Fruit fly (Drosophila melanogaster): ENCODE results near the gene CG9154.
A peak's percentile ranks its signal among the peaks of the same experiment; 100 is the strongest.

Gene CG9154

DNA sequence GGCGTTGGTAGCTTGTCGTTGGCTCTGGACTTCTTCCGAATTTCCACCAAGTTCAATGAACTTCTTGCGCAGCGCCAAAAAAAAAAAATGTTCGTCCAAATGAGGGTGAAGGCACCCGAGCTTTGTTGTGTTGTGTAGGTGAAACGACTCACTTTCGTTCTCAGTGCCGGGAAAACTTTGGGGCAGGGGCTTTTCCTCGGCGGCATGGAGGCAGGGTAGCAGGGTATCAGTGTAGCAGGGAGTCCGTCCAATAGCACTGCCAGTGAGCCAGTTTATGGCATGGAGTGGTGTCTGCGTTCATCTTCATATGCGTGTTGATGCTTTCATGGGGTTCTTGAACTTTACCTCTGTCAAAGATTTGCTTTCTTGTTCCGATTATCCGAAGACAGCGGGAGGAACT is 3.8 kb upstream of the CG9154 start (continued):
- no peak for TF ChIP-seq CG18619 (GFP tag; optimal IDR thresholded peaks at IDR 0.05)
- TF ChIP-seq Myb (GFP tag; optimal IDR thresholded peaks at IDR 0.05) = no peak
- TF ChIP-seq CG3726 (GFP tag; IDR thresholded peaks at IDR 0.05) = no peak
- no peak for TF ChIP-seq CG2199 (GFP tag; IDR thresholded peaks at IDR 0.05)
- no peak for TF ChIP-seq Tbp (GFP tag; optimal IDR thresholded peaks at IDR 0.05)
- TF ChIP-seq CG6654 (GFP tag; optimal IDR thresholded peaks at IDR 0.05) = no peak
- no peak for TF ChIP-seq gce (GFP tag; IDR thresholded peaks at IDR 0.05)
- TF ChIP-seq CG7928 (GFP tag; optimal IDR thresholded peaks at IDR 0.05) = no peak
- TF ChIP-seq lbe (GFP tag; optimal IDR thresholded peaks at IDR 0.05) = no peak
- peak; percentile 41 for TF ChIP-seq CG13894 (tag; optimal IDR thresholded peaks at IDR 0.05)
- no peak for TF ChIP-seq zen2 (GFP tag; IDR thresholded peaks at IDR 0.05; ENCODE audit: partially characterized antibody)
- TF ChIP-seq D (optimal IDR thresholded peaks at IDR 0.05) = no peak
- TF ChIP-seq D (GFP tag; optimal IDR thresholded peaks at IDR 0.05) = no peak
- no peak for TF ChIP-seq NC2α (GFP tag; optimal IDR thresholded peaks at IDR 0.05)
- no peak for TF ChIP-seq CG17612 (GFP tag; IDR thresholded peaks at IDR 0.05)
- no peak for TF ChIP-seq br (optimal IDR thresholded peaks at IDR 0.05)
- no peak for TF ChIP-seq zfh1 (GFP tag; IDR thresholded peaks at IDR 0.05)
- TF ChIP-seq CG4360 (GFP tag; IDR thresholded peaks at IDR 0.05) = no peak
- TF ChIP-seq Doc3 (GFP tag; IDR thresholded peaks at IDR 0.05; ENCODE audit: partially characterized antibody) = no peak
- TF ChIP-seq CG13424 (tag; optimal IDR thresholded peaks at IDR 0.05) = no peak
- TF ChIP-seq CG8281 (tag; optimal IDR thresholded peaks at IDR 0.05) = no peak
- 0 out of 3 replicates have a peak, but pooled peaks have one; percentile 19 for TF ChIP-seq CG2889 (GFP tag; IDR thresholded peaks at IDR 0.05)
- TF ChIP-seq CG15479 (GFP tag; optimal IDR thresholded peaks at IDR 0.05) = no peak
- no peak for TF ChIP-seq tap (tag; optimal IDR thresholded peaks at IDR 0.05)
- TF ChIP-seq D19B (GFP tag; optimal IDR thresholded peaks at IDR 0.05) = no peak
- 0 out of 2 replicates have a peak, but pooled peaks have one; percentile 10 for TF ChIP-seq peb (GFP tag; IDR thresholded peaks at IDR 0.05)
- TF ChIP-seq CG12236 (GFP tag; optimal IDR thresholded peaks at IDR 0.05) = no peak
- no peak for TF ChIP-seq Mad (GFP tag; optimal IDR thresholded peaks at IDR 0.05)
- TF ChIP-seq CoRest (tag; optimal IDR thresholded peaks at IDR 0.05) = no peak
- TF ChIP-seq Ssrp (tag; optimal IDR thresholded peaks at IDR 0.05) = no peak
- TF ChIP-seq sisA (GFP tag; IDR thresholded peaks at IDR 0.05) = no peak
- TF ChIP-seq Sox102F (GFP tag; optimal IDR thresholded peaks at IDR 0.05) = no peak
- TF ChIP-seq CG4617 (GFP tag; optimal IDR thresholded peaks at IDR 0.05; ENCODE audit: borderline replicate concordance) = no peak
- no peak for TF ChIP-seq fd3F (GFP tag; optimal IDR thresholded peaks at IDR 0.05)
- TF ChIP-seq CG6175 (GFP tag; IDR thresholded peaks at IDR 0.05) = no peak
- TF ChIP-seq Hmx (GFP tag; optimal IDR thresholded peaks at IDR 0.05) = no peak
- no peak for TF ChIP-seq tgo (GFP tag; IDR thresholded peaks at IDR 0.05)
- TF ChIP-seq Xbp1 (GFP tag; optimal IDR thresholded peaks at IDR 0.05) = no peak
- peak; percentile 8 for TF ChIP-seq fd64A (GFP tag; optimal IDR thresholded peaks at IDR 0.05)
- TF ChIP-seq prd (optimal IDR thresholded peaks at IDR 0.05) = no peak
- no peak for TF ChIP-seq prd (GFP tag; IDR thresholded peaks at IDR 0.05)
- no peak for TF ChIP-seq Ravus (GFP tag; IDR thresholded peaks at IDR 0.05)
- no peak for TF ChIP-seq tna (GFP tag; IDR thresholded peaks at IDR 0.05; ENCODE audit: partially characterized antibody)
- no peak for TF ChIP-seq sim (GFP tag; IDR thresholded peaks at IDR 0.05)
- TF ChIP-seq CG12219 (GFP tag; optimal IDR thresholded peaks at IDR 0.05) = no peak
- TF ChIP-seq CG17568 (GFP tag; optimal IDR thresholded peaks at IDR 0.05) = no peak
- no peak for TF ChIP-seq CG9437 (GFP tag; optimal IDR thresholded peaks at IDR 0.05)
- no peak for TF ChIP-seq kah (GFP tag; optimal IDR thresholded peaks at IDR 0.05)
- TF ChIP-seq CG5953 (GFP tag; IDR thresholded peaks at IDR 0.05) = no peak
- no peak for TF ChIP-seq slbo (GFP tag; IDR thresholded peaks at IDR 0.05)
- no peak for TF ChIP-seq CG3065 (GFP tag; optimal IDR thresholded peaks at IDR 0.05)
- 0 out of 2 replicates have a peak, but pooled peaks have one; percentile 43 for TF ChIP-seq rib (GFP tag; IDR thresholded peaks at IDR 0.05)
- no peak for TF ChIP-seq ash1 (GFP tag; optimal IDR thresholded peaks at IDR 0.05)
